Worm (Caenorhabditis elegans): Measurements from ENCODE around the gene nlp-61.

nlp-61 gene

ce11 chrX:7586588-7586987 lies 40.9 kb upstream of the nlp-61 start:
- peak; percentile 53 for TF ChIP-seq ama-1 (optimal IDR thresholded peaks at IDR 0.05)
- TF ChIP-seq lin-15B (tag; optimal IDR thresholded peaks at IDR 0.05), result no peak
- TF ChIP-seq ceh-28 (tag; optimal IDR thresholded peaks at IDR 0.05), result peak; percentile 32
- peak; percentile 42 for TF ChIP-seq nhr-23 (tag; optimal IDR thresholded peaks at IDR 0.05)
- TF ChIP-seq nhr-25 (tag; optimal IDR thresholded peaks at IDR 0.05), result peak; percentile 47
- TF ChIP-seq zag-1 (tag; optimal IDR thresholded peaks at IDR 0.05), result no peak

- TF ChIP-seq jun-1 (tag; optimal IDR thresholded peaks at IDR 0.05), result no peak
- TF ChIP-seq egl-27 (tag; optimal IDR thresholded peaks at IDR 0.05), result no peak
- TF ChIP-seq fkh-10 (GFP tag; optimal IDR thresholded peaks at IDR 0.05), result no peak
- no peak for TF ChIP-seq snpc-4 (tag; optimal IDR thresholded peaks at IDR 0.05)
- TF ChIP-seq nhr-43 (tag; optimal IDR thresholded peaks at IDR 0.05; ENCODE audit: poor library complexity, severe bottlenecking), result peak; percentile 7
- no peak for TF ChIP-seq nhr-12 (tag; optimal IDR thresholded peaks at IDR 0.05)
- no peak for TF ChIP-seq nhr-77 (tag; optimal IDR thresholded peaks at IDR 0.05)
- no peak for TF ChIP-seq eor-1 (tag; optimal IDR thresholded peaks at IDR 0.05)
These were observed 39.7 kb upstream of the nlp-61 start for ce11 chrX:7587741-7588235.

ce11 chrX:7590756-7591155 lies 36.7 kb upstream of the nlp-61 start:
- TF ChIP-seq ceh-28 (tag; optimal IDR thresholded peaks at IDR 0.05), result peak; percentile 23
- TF ChIP-seq nhr-28 (tag; optimal IDR thresholded peaks at IDR 0.05), result no peak
- peak; percentile 55 for TF ChIP-seq nhr-23 (tag; optimal IDR thresholded peaks at IDR 0.05)

- peak; percentile 43 for TF ChIP-seq nhr-23 (tag; optimal IDR thresholded peaks at IDR 0.05)
- TF ChIP-seq nhr-43 (tag; optimal IDR thresholded peaks at IDR 0.05; ENCODE audit: poor library complexity, severe bottlenecking), result peak; percentile 2
- TF ChIP-seq ama-1 (optimal IDR thresholded peaks at IDR 0.05), result no peak
These were observed 33.4 kb upstream of the nlp-61 start for ce11 chrX:7593931-7594544.

- no peak for TF ChIP-seq nhr-67 (tag; optimal IDR thresholded peaks at IDR 0.05)
- peak; percentile 77 for TF ChIP-seq nhr-23 (tag; optimal IDR thresholded peaks at IDR 0.05)
- TF ChIP-seq elt-2 (tag; optimal IDR thresholded peaks at IDR 0.05), result peak; percentile 72
- peak; percentile 55 for TF ChIP-seq pqm-1 (tag; optimal IDR thresholded peaks at IDR 0.05)
- peak; percentile 37 for TF ChIP-seq nhr-43 (tag; optimal IDR thresholded peaks at IDR 0.05; ENCODE audit: poor library complexity, severe bottlenecking)
- TF ChIP-seq snpc-4 (tag; optimal IDR thresholded peaks at IDR 0.05), result no peak
These were observed 31.4 kb upstream of the nlp-61 start for ce11 chrX:7596029-7596428.

- TF ChIP-seq nhr-11 (tag; optimal IDR thresholded peaks at IDR 0.05) (no peak), fos-1 (tag; optimal IDR thresholded peaks at IDR 0.05) (no peak), zag-1 (tag; optimal IDR thresholded peaks at IDR 0.05) (no peak), mml-1 (tag; optimal IDR thresholded peaks at IDR 0.05) (no peak), fkh-2 (tag; optimal IDR thresholded peaks at IDR 0.05) (no peak), nhr-67 (tag; optimal IDR thresholded peaks at IDR 0.05) (no peak), nhr-43 (tag; optimal IDR thresholded peaks at IDR 0.05; ENCODE audit: poor library complexity, severe bottlenecking) (no peak), lsy-12 (tag; optimal IDR thresholded peaks at IDR 0.05) (no peak), pha-4 (tag; optimal IDR thresholded peaks at IDR 0.05) (no peak), nhr-76 (tag; optimal IDR thresholded peaks at IDR 0.05) (no peak), mdl-1 (tag; optimal IDR thresholded peaks at IDR 0.05) (no peak), hmg-11 (tag; optimal IDR thresholded peaks at IDR 0.05) (no peak), nhr-77 (tag; optimal IDR thresholded peaks at IDR 0.05) (no peak), lin-15B (tag; optimal IDR thresholded peaks at IDR 0.05) (no peak), unc-39 (tag; optimal IDR thresholded peaks at IDR 0.05) (no peak), lin-39 (tag; optimal IDR thresholded peaks at IDR 0.05) (no peak), ceh-9 (tag; optimal IDR thresholded peaks at IDR 0.05) (no peak), pqm-1 (tag; optimal IDR thresholded peaks at IDR 0.05) (no peak), R02D3.7 (tag; optimal IDR thresholded peaks at IDR 0.05) (no peak)
These were observed 30.8 kb upstream of the nlp-61 start, which contains the start of gene C44E12.1 for ce11 chrX:7596627-7597026. TSS of gene C44E12.1 (plus strand) at chrX:7596927.
